Fruit fly (Drosophila melanogaster): ENCODE results near the gene CG8236.
A peak's percentile ranks its signal among the peaks of the same experiment; 100 is the strongest.

CG8236 gene

DNA sequence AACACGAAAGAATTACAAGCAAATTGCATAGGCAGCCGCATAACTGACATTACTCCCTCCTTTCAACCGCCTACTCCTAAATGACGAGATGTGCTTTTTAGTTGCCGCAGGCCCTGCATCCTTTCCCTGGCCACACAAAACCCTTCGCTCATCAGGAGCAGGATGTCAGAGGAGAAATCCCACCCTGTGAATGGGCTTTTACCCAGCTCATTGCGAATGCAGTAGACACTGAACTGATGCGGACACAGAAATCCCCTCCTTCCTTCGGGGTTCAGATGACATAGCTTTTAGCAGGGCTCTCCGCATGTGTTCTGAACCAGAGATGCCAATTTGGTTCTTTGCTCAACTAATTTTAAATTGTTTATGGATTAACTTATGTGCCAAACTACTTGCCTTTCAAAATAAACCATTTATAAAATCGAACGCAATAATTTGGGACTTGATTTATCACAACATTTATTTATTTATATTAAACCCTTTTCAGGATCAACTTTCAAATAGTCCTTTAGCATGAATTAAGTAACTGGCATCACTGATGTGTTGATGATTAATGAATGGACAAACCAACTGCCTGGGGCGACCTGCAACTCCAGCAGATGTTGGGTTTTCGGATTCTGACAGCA, 29.9 kb upstream of the CG8236 start:
- TF ChIP-seq Pif1A (GFP tag; optimal IDR thresholded peaks at IDR 0.05) = no peak
- TF ChIP-seq Pif1B (GFP tag; optimal IDR thresholded peaks at IDR 0.05) = no peak
- TF ChIP-seq CG17806 (tag; optimal IDR thresholded peaks at IDR 0.05) = peak; percentile 49
- no peak for TF ChIP-seq CG13204 (GFP tag; optimal IDR thresholded peaks at IDR 0.05)
- no peak for TF ChIP-seq CG32121 (GFP tag; IDR thresholded peaks at IDR 0.05)
- TF ChIP-seq CG10348 (GFP tag; IDR thresholded peaks at IDR 0.05) = no peak
- no peak for TF ChIP-seq fd96Ca (GFP tag; IDR thresholded peaks at IDR 0.05)
- no peak for TF ChIP-seq gl (tag; optimal IDR thresholded peaks at IDR 0.05)
- TF ChIP-seq CG8301 (tag; optimal IDR thresholded peaks at IDR 0.05) = no peak
- peak; percentile 31 for TF ChIP-seq Snoo (tag; optimal IDR thresholded peaks at IDR 0.05)
- peak; percentile 11 for TF ChIP-seq CG9948 (tag; optimal IDR thresholded peaks at IDR 0.05)
- no peak for TF ChIP-seq Ets98B (GFP tag; IDR thresholded peaks at IDR 0.05)
- TF ChIP-seq EcR (GFP tag; optimal IDR thresholded peaks at IDR 0.05) = no peak
- TF ChIP-seq CG4496 (GFP tag; IDR thresholded peaks at IDR 0.05) = no peak
- no peak for TF ChIP-seq CG34367 (tag; optimal IDR thresholded peaks at IDR 0.05)
- peak; percentile 34 for TF ChIP-seq CG15710 (tag; optimal IDR thresholded peaks at IDR 0.05)
- no peak for TF ChIP-seq rn (GFP tag; IDR thresholded peaks at IDR 0.05)
- TF ChIP-seq D1 (tag; optimal IDR thresholded peaks at IDR 0.05) = no peak
- TF ChIP-seq CG8159 (tag; optimal IDR thresholded peaks at IDR 0.05) = peak; percentile 76
- TF ChIP-seq CG14655 (GFP tag; optimal IDR thresholded peaks at IDR 0.05) = no peak
- TF ChIP-seq CG12605 (GFP tag; IDR thresholded peaks at IDR 0.05) = no peak

DNA sequence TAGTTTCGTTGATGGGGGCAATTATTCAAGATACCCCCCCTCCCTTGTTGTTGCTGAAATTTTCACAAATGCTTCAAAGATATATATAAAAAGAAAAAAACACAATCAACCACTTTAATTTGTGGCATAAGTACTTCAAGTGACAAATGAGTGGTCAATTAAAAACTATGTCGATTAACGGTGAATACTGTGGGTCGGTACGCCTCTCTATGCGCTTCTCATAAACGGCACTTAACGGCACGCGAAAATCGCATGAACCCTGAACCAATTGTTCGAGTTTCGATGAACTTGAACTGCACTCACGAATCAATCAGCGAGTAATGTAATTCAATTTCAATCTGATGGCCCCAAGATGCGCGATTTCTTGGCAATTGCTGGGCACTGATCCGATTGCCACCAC, 29.1 kb upstream of the CG8236 start:
- no peak for TF ChIP-seq fd96Ca (GFP tag; IDR thresholded peaks at IDR 0.05)
- no peak for TF ChIP-seq CG14655 (GFP tag; optimal IDR thresholded peaks at IDR 0.05)
- no peak for TF ChIP-seq Snoo (tag; optimal IDR thresholded peaks at IDR 0.05)
- no peak for TF ChIP-seq gl (tag; optimal IDR thresholded peaks at IDR 0.05)
- TF ChIP-seq CG32121 (GFP tag; IDR thresholded peaks at IDR 0.05) = no peak
- no peak for TF ChIP-seq CG8301 (tag; optimal IDR thresholded peaks at IDR 0.05)
- no peak for TF ChIP-seq rn (GFP tag; IDR thresholded peaks at IDR 0.05)
- no peak for TF ChIP-seq CG13204 (GFP tag; optimal IDR thresholded peaks at IDR 0.05)
- TF ChIP-seq CG4496 (GFP tag; IDR thresholded peaks at IDR 0.05) = no peak
- TF ChIP-seq Pif1B (GFP tag; optimal IDR thresholded peaks at IDR 0.05) = no peak
- TF ChIP-seq EcR (GFP tag; optimal IDR thresholded peaks at IDR 0.05) = no peak
- no peak for TF ChIP-seq CG9948 (tag; optimal IDR thresholded peaks at IDR 0.05)
- no peak for TF ChIP-seq Ets98B (GFP tag; IDR thresholded peaks at IDR 0.05)
- no peak for TF ChIP-seq CG12605 (GFP tag; IDR thresholded peaks at IDR 0.05)
- TF ChIP-seq D1 (tag; optimal IDR thresholded peaks at IDR 0.05) = no peak
- no peak for TF ChIP-seq CG8159 (tag; optimal IDR thresholded peaks at IDR 0.05)
- TF ChIP-seq CG15710 (tag; optimal IDR thresholded peaks at IDR 0.05) = no peak
- TF ChIP-seq CG34367 (tag; optimal IDR thresholded peaks at IDR 0.05) = no peak

DNA sequence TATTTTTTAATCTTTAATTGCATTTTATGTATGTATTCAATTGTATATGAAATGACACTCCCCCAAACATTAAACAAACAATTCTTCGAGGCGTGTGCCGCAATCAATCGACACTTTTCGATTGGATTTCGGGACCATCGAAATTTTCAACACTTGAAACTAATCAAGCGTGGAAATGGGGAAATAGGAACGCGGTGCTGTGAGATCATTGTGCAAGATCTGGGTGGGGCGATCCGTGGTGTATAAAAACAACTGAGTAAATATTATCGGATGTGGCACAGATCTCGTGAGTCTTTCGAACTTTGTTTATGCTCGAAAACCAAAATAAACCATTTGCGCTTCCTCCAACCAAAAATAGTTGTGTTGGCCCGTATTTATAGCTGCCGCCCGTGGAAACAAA, 27.9 kb upstream of the CG8236 start:
- TF ChIP-seq CG14655 (GFP tag; optimal IDR thresholded peaks at IDR 0.05) (no peak), Snoo (tag; optimal IDR thresholded peaks at IDR 0.05) (no peak), CG8301 (tag; optimal IDR thresholded peaks at IDR 0.05) (no peak), CG10348 (GFP tag; IDR thresholded peaks at IDR 0.05) (no peak)

- TF ChIP-seq CG8159 (tag; optimal IDR thresholded peaks at IDR 0.05) = no peak
- no peak for TF ChIP-seq CG14655 (GFP tag; optimal IDR thresholded peaks at IDR 0.05)
- TF ChIP-seq CG32121 (GFP tag; IDR thresholded peaks at IDR 0.05) = no peak
Measured at dm6 chr3R:8741941-8742340, 27.3 kb upstream of the CG8236 start.

DNA sequence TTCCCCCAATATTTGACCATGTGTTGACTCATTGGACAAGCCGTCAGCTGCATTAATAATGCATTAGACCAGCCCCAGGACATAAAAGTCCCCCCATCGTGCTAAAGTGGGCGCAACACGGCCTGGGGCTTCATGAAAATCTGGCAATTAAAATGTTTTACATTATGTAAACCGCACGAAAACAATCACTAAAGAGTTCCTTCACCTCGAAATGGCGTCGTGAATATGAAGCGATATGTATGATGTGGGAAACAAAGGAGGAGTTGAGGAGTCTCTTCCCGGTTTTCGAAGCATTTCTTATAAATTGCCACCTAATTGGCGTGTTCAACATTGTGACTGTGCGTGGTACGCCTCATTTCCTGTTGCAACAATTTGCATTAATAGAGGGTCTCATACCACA, 26.5 kb upstream of the CG8236 start:
- peak; percentile 65 for TF ChIP-seq EcR (GFP tag; optimal IDR thresholded peaks at IDR 0.05)
- no peak for TF ChIP-seq CG12605 (GFP tag; IDR thresholded peaks at IDR 0.05)

dm6 chr3R:8744198-8744597, 25.0 kb upstream of the CG8236 start:
- TF ChIP-seq CG13204 (GFP tag; optimal IDR thresholded peaks at IDR 0.05) (no peak), Snoo (tag; optimal IDR thresholded peaks at IDR 0.05) (peak; percentile 46), CG15710 (tag; optimal IDR thresholded peaks at IDR 0.05) (peak; percentile 21), CG12605 (GFP tag; IDR thresholded peaks at IDR 0.05) (0 out of 2 replicates have a peak, but pooled peaks have one; percentile 19), CG17806 (tag; optimal IDR thresholded peaks at IDR 0.05) (peak; percentile 48), CG10348 (GFP tag; IDR thresholded peaks at IDR 0.05) (no peak), CG14655 (GFP tag; optimal IDR thresholded peaks at IDR 0.05) (peak; percentile 44), CG8301 (tag; optimal IDR thresholded peaks at IDR 0.05) (peak; percentile 30), fd96Ca (GFP tag; IDR thresholded peaks at IDR 0.05) (peak; percentile 74), rn (GFP tag; IDR thresholded peaks at IDR 0.05) (no peak), CG4496 (GFP tag; IDR thresholded peaks at IDR 0.05) (peak; percentile 24; the same call in 1 of the 3 replicates), CG34367 (tag; optimal IDR thresholded peaks at IDR 0.05) (no peak), CG32121 (GFP tag; IDR thresholded peaks at IDR 0.05) (no peak; the same call in 1 of the 2 replicates), Pif1B (GFP tag; optimal IDR thresholded peaks at IDR 0.05) (peak; percentile 61), CG9948 (tag; optimal IDR thresholded peaks at IDR 0.05) (peak; percentile 34), D1 (tag; optimal IDR thresholded peaks at IDR 0.05) (no peak), gl (tag; optimal IDR thresholded peaks at IDR 0.05) (no peak), EcR (GFP tag; optimal IDR thresholded peaks at IDR 0.05) (no peak), Ets98B (GFP tag; IDR thresholded peaks at IDR 0.05) (peak; percentile 35; the same call in 1 of the 2 replicates), Pif1A (GFP tag; optimal IDR thresholded peaks at IDR 0.05) (peak; percentile 75), CG8159 (tag; optimal IDR thresholded peaks at IDR 0.05) (peak; percentile 10)
